Fruit fly (Drosophila melanogaster) whole organism: ENCODE data around the gene Ork1.

ENCODE experiments used
- EcR ChIP-seq, 2 experiments: fragments of >200 bp; optimal IDR thresholded peaks; 2 replicates each; lab custom pipeline; 2017; ENCODE audit warnings: missing biosample characterization in 2 of 2, missing genetic modification characterization in 2 of 2, missing genetic modification reagents in 2 of 2
- psq ChIP-seq: fragments of >200 bp; optimal IDR thresholded peaks from 2 replicates; lab custom pipeline; 2017
- usp ChIP-seq: fragments of >200 bp; optimal IDR thresholded peaks from 2 replicates; lab custom pipeline; 2017; ENCODE audit warnings: missing biosample characterization, missing genetic modification characterization, mixed read lengths

DNA sequence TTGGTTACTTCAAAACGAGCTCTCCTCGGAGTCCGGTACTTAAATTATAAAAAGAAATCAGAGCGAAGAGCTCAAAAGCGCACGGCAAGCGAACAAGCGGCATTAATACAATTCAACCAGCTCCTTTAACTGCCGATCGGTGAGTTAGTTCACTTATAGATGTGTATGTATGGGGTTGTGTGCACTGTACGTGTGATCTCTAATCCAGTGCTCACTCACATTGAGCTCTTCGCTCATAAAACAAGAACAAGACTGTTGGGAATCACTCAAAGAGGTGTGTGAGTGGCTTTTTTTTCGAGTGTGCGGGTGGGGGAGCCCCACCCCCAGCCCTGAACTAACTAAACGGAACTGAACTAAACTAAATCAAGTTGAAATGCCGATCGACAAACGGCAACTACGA, at the start of gene Ork1:
- TF ChIP-seq psq (lab: Kevin White, UChicago): no peak
- TF ChIP-seq EcR (GFP tag; optimal IDR thresholded peaks at IDR 0.05; lab: Kevin White, UChicago): no peak
- TF ChIP-seq usp (GFP tag; lab: Kevin White, UChicago): no peak
